Worm (Caenorhabditis elegans): ENCODE results near the gene flp-13.

flp-13 gene

ce11 chrIV:7650433-7650832 is 47.8 kb downstream of the flp-13 start:
- no peak for TF ChIP-seq dao-5 (tag; optimal IDR thresholded peaks at IDR 0.05)
- no peak for TF ChIP-seq him-1 (tag; optimal IDR thresholded peaks at IDR 0.05)
- TF ChIP-seq W03F9.2 (tag; optimal IDR thresholded peaks at IDR 0.05) = no peak
